Fruit fly (Drosophila melanogaster): ENCODE data around the gene Gss1.
"Not testable (repeated sequence)": the region's sequence is repeated elsewhere in the genome, so short reads cannot be mapped to it uniquely, and the experiment has no call there.

The Gss1 gene

DNA sequence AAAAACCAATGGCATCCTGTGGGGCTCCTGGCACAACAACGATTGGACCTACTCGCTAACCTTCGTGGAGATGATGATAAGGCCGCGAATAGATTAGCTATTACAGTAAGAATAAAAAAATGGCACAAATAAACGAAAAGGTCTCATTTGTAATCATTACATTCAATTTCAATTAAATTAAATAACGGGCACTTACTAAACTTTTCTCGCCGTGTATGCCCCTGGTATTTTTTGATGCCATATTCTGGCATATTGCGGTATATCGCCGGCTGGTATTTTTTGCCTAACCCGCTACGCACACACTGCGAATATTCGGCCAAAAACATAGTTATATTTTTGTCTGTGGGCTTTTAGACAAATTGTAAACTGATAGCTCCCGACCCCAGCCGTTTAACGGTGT lies at the start of gene Gss1:
Gene Gss1, plus strand, starts transcription at position 301 of the 400 bp plus-strand sequence.
- TF ChIP-seq CG12605 (GFP tag; IDR thresholded peaks at IDR 0.05); CG14655 (GFP tag; optimal IDR thresholded peaks at IDR 0.05); CG15710 (tag; optimal IDR thresholded peaks at IDR 0.05): not testable (repeated sequence)

DNA sequence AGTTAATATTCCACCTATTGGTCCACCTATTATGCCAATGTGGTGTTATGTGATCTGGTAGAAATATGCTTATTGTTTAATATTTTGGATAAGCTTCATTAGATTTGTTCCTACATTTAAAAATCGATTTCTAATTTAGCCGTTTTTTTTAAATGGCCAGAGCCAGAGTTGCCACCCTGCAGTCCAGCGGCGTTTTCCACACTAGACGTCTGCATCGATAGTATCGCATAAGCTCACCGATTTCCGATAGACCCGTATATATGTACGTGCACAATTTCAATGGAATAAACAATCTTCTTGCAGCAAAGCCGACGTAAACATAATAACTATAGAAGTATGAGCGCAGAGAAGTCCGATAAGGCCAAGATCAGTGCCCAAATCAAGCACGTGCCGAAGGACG lies 47.4 kb upstream of the Gss1 start, which contains the start of gene Taf9:
Gene Taf9, plus strand, starts transcription at position 239 of the 400 bp plus-strand sequence.
- TF ChIP-seq fd96Ca (GFP tag; IDR thresholded peaks at IDR 0.05), result no peak
- peak; percentile 40; the same call in 1 of the 3 replicates for TF ChIP-seq CG4496 (GFP tag; IDR thresholded peaks at IDR 0.05)
- TF ChIP-seq CG13204 (GFP tag; optimal IDR thresholded peaks at IDR 0.05), result no peak
- TF ChIP-seq CG9948 (tag; optimal IDR thresholded peaks at IDR 0.05), result no peak

DNA sequence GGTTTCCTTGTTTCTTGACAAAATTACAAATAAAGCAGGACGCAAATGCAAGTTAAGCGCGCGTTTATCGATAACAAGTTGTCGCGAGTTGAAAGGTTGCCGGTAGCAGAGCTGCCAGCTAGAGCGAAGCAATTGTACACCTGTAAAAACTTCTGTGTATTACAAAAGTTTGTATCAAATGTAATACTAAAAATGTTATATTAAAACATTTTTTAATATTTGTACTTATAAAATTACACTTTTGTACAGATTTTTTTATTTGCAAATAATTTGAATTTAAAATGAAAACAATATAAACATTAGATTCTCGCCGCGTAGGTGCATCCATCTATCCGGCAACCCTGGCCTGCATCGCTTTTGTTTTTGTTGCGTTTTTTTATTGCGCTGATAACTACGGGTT lies 44.7 kb upstream of the Gss1 start, which contains the start of the genes CG8142 and Ucp4A:
Gene CG8142, minus strand, starts transcription at position 82 of the 400 bp plus-strand sequence.
Gene Ucp4A, plus strand, starts transcription at position 327 of the 400 bp plus-strand sequence.
- TF ChIP-seq CG34367 (tag; optimal IDR thresholded peaks at IDR 0.05) (peak; percentile 82), CG13204 (GFP tag; optimal IDR thresholded peaks at IDR 0.05) (no peak), Pif1A (GFP tag; optimal IDR thresholded peaks at IDR 0.05) (no peak), CG10348 (GFP tag; IDR thresholded peaks at IDR 0.05) (peak; percentile 87), Pif1B (GFP tag; optimal IDR thresholded peaks at IDR 0.05) (peak; percentile 85), CG15710 (tag; optimal IDR thresholded peaks at IDR 0.05) (peak; percentile 96), CG12605 (GFP tag; IDR thresholded peaks at IDR 0.05) (peak; percentile 94), fd96Ca (GFP tag; IDR thresholded peaks at IDR 0.05) (peak; percentile 93), gl (tag; optimal IDR thresholded peaks at IDR 0.05) (peak; percentile 72), CG4496 (GFP tag; IDR thresholded peaks at IDR 0.05) (peak; percentile 97), CG17806 (tag; optimal IDR thresholded peaks at IDR 0.05) (peak; percentile 91), rn (GFP tag; IDR thresholded peaks at IDR 0.05) (peak; percentile 94), CG14655 (GFP tag; optimal IDR thresholded peaks at IDR 0.05) (no peak), D1 (tag; optimal IDR thresholded peaks at IDR 0.05) (no peak), Snoo (tag; optimal IDR thresholded peaks at IDR 0.05) (peak; percentile 88), CG9948 (tag; optimal IDR thresholded peaks at IDR 0.05) (peak; percentile 86), EcR (GFP tag; optimal IDR thresholded peaks at IDR 0.05) (peak; percentile 40), CG8159 (tag; optimal IDR thresholded peaks at IDR 0.05) (peak; percentile 94), Ets98B (GFP tag; IDR thresholded peaks at IDR 0.05) (peak; percentile 91), CG8301 (tag; optimal IDR thresholded peaks at IDR 0.05) (peak; percentile 90), CG32121 (GFP tag; IDR thresholded peaks at IDR 0.05) (peak; percentile 95)

DNA sequence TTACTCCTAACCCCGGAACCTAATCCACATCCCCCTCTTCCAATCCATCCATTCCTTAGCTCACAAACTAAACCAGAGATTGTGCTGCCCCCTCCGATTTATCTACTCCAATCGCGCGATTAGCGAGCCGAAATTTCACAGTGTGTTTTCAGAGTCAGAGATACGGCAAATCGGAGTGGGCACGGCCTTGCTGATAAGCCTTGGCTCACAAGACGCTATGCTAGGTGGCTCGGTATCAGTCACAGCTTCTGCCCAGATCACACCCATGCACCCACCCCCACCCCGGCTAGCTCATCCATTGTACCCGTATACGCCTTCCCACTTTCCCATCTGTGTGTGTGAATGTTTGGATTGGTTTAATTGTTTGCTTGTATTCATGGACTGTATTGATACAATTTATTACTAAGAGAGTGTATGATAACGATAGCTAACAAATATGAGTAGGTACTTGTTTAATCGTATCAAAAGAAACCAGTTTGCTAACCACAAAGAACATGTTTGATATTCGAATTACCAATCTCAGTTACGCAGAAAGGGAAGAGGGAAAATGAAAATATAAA lies 43.4 kb upstream of the Gss1 start:
- TF ChIP-seq CG8301 (tag; optimal IDR thresholded peaks at IDR 0.05) (no peak), CG13204 (GFP tag; optimal IDR thresholded peaks at IDR 0.05) (no peak), CG14655 (GFP tag; optimal IDR thresholded peaks at IDR 0.05) (no peak), CG12605 (GFP tag; IDR thresholded peaks at IDR 0.05) (no peak), CG10348 (GFP tag; IDR thresholded peaks at IDR 0.05) (no peak), rn (GFP tag; IDR thresholded peaks at IDR 0.05) (no peak), CG34367 (tag; optimal IDR thresholded peaks at IDR 0.05) (no peak), CG8159 (tag; optimal IDR thresholded peaks at IDR 0.05) (no peak), CG4496 (GFP tag; IDR thresholded peaks at IDR 0.05) (no peak), Pif1B (GFP tag; optimal IDR thresholded peaks at IDR 0.05) (no peak), D1 (tag; optimal IDR thresholded peaks at IDR 0.05) (no peak), gl (tag; optimal IDR thresholded peaks at IDR 0.05) (no peak), fd96Ca (GFP tag; IDR thresholded peaks at IDR 0.05) (no peak), EcR (GFP tag; optimal IDR thresholded peaks at IDR 0.05) (no peak), CG9948 (tag; optimal IDR thresholded peaks at IDR 0.05) (no peak)

DNA sequence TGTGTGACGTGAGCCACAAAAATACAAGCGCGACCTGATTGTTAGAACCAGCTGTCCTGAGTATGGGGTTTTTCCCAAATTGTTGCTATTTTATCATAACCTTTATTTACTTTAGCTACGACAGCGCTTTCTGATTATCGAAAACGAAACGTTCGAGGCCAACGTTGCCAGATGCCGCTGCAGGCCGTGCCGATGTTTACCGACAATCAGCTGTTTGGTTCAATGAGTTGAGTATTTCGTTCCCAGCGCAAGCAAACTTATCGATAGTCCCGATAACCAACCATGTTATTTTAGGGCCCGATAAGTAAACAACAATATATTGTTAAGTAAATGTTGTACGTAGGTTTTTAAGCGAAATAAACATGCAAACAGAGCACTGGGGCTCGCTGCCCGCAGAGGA lies 39.2 kb upstream of the Gss1 start, which contains the start of the genes CG15814 and Spt7:
Gene CG15814, minus strand, starts transcription at position 164 of the 400 bp plus-strand sequence.
Gene Spt7, plus strand, starts transcription at position 282 of the 400 bp plus-strand sequence.
- TF ChIP-seq fd96Ca (GFP tag; IDR thresholded peaks at IDR 0.05), result peak; percentile 20; the same call in 1 of the 3 replicates
- no peak for TF ChIP-seq CG8301 (tag; optimal IDR thresholded peaks at IDR 0.05)
- TF ChIP-seq Snoo (tag; optimal IDR thresholded peaks at IDR 0.05), result peak; percentile 21
- no peak for TF ChIP-seq CG8159 (tag; optimal IDR thresholded peaks at IDR 0.05)
- no peak for TF ChIP-seq CG9948 (tag; optimal IDR thresholded peaks at IDR 0.05)
- peak; percentile 28; the same call in 1 of the 3 replicates for TF ChIP-seq CG4496 (GFP tag; IDR thresholded peaks at IDR 0.05)
- no peak for TF ChIP-seq CG12605 (GFP tag; IDR thresholded peaks at IDR 0.05)
- no peak for TF ChIP-seq Ets98B (GFP tag; IDR thresholded peaks at IDR 0.05)
- TF ChIP-seq EcR (GFP tag; optimal IDR thresholded peaks at IDR 0.05), result peak; percentile 7
- no peak for TF ChIP-seq Pif1A (GFP tag; optimal IDR thresholded peaks at IDR 0.05)
- no peak for TF ChIP-seq CG14655 (GFP tag; optimal IDR thresholded peaks at IDR 0.05)
- TF ChIP-seq CG13204 (GFP tag; optimal IDR thresholded peaks at IDR 0.05), result no peak
- no peak for TF ChIP-seq D1 (tag; optimal IDR thresholded peaks at IDR 0.05)

DNA sequence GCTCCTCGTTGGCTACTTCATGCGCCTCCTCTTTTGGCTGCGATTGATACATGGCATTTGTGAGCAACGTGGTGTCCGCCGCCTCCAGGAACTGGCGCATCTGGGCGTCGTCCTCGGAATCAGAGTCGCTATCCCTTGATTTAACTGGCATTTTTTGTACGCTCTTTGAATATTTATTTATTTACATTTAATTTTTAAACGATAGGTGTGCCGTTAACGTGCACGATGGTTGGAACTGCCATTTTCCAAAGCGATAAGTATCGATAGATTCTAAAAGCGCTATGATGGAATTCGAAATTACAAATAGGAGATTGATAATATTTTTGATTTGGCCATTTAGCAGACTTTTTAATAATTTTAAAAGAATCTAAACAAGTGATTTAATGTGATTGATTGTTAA lies 36.9 kb upstream of the Gss1 start, which contains the start of gene CG32554:
Gene CG32554, minus strand, starts transcription at position 229 of the 400 bp plus-strand sequence.
- TF ChIP-seq CG8159 (tag; optimal IDR thresholded peaks at IDR 0.05), result no peak
- no peak for TF ChIP-seq CG32121 (GFP tag; IDR thresholded peaks at IDR 0.05)

Measured in whole organism, pupa.